Worm (Caenorhabditis elegans) whole organism, L1 larva: Measurements from ENCODE around the gene ugt-16.

Experiments used
- C34B4.2 ChIP-seq: sonication (generic microtip); optimal IDR thresholded peaks from 2 replicates; lab custom pipeline; 2017; ENCODE audit warnings: mild to moderate bottlenecking, missing genetic modification characterization, missing compliant biosample characterization
- elt-2 ChIP-seq: sonication (generic microtip); optimal IDR thresholded peaks from 2 replicates; lab custom pipeline; 2016; ENCODE audit warnings: missing genetic modification characterization, mild to moderate bottlenecking, inconsistent platforms, missing compliant biosample characterization, missing genetic modification reagents
- lin-15B ChIP-seq: fragments of 150-350 bp; sonication (generic microtip); optimal IDR thresholded peaks from 3 replicates; lab custom pipeline; 2014; ENCODE audit warnings: missing biosample characterization, missing genetic modification characterization
- mdl-1 ChIP-seq, 2 experiments: fragments of 150-350 bp; optimal IDR thresholded peaks; 2 replicates each; lab custom pipeline; 2014 to 2017; ENCODE audit warnings: missing biosample characterization in 2 of 2, missing genetic modification characterization in 2 of 2, inconsistent platforms in 1 of 2
- nhr-76 ChIP-seq: sonication (generic microtip); optimal IDR thresholded peaks from 2 replicates; lab custom pipeline; 2017; ENCODE audit warnings: missing biosample characterization, missing genetic modification characterization
- nhr-90 ChIP-seq: sonication (generic microtip); optimal IDR thresholded peaks from 2 replicates; lab custom pipeline; 2016; ENCODE audit warnings: mild to moderate bottlenecking, missing genetic modification characterization, missing compliant biosample characterization; ENCODE audit not compliant: poor library complexity
- pqm-1 ChIP-seq: sonication (generic microtip); optimal IDR thresholded peaks from 3 replicates; lab custom pipeline; 2017; ENCODE audit warnings: missing biosample characterization, missing genetic modification characterization
- sox-4 ChIP-seq: sonication (generic microtip); optimal IDR thresholded peaks from 2 replicates; lab custom pipeline; 2016; ENCODE audit warnings: missing genetic modification characterization, missing compliant biosample characterization
- tbx-2 ChIP-seq: sonication (generic microtip); optimal IDR thresholded peaks from 2 replicates; lab custom pipeline; 2016; ENCODE audit warnings: missing genetic modification characterization, missing compliant biosample characterization
- ztf-11 ChIP-seq, 2 experiments: sonication (generic microtip); optimal IDR thresholded peaks; 2 replicates each; lab custom pipeline; 2016 to 2017; ENCODE audit warnings: missing genetic modification characterization in 2 of 2, missing biosample characterization in 1 of 2, missing compliant biosample characterization in 1 of 2

- TF ChIP-seq pqm-1 (tag; lab: Kevin White, UChicago) (no peak), nhr-76 (tag; lab: Kevin White, UChicago) (no peak), tbx-2 (tag; lab: Kevin White, UChicago) (no peak), mdl-1 (tag; optimal IDR thresholded peaks at IDR 0.05; lab: Kevin White, UChicago) (no peak), ztf-11 (tag; optimal IDR thresholded peaks at IDR 0.05; lab: Kevin White, UChicago) (no peak), C34B4.2 (tag; lab: Kevin White, UChicago) (no peak), sox-4 (tag; lab: Kevin White, UChicago) (no peak), lin-15B (tag; lab: Kevin White, UChicago) (no peak), elt-2 (no peak), nhr-90 (tag; lab: Kevin White, UChicago) (no peak)
Measured at ce11 chrV:12788451-12788850, 36.4 kb upstream of the ugt-16 start, which contains the start of gene srbc-44.
